Worm (Caenorhabditis elegans): ENCODE measurements around the gene dnpp-1.

DNA sequence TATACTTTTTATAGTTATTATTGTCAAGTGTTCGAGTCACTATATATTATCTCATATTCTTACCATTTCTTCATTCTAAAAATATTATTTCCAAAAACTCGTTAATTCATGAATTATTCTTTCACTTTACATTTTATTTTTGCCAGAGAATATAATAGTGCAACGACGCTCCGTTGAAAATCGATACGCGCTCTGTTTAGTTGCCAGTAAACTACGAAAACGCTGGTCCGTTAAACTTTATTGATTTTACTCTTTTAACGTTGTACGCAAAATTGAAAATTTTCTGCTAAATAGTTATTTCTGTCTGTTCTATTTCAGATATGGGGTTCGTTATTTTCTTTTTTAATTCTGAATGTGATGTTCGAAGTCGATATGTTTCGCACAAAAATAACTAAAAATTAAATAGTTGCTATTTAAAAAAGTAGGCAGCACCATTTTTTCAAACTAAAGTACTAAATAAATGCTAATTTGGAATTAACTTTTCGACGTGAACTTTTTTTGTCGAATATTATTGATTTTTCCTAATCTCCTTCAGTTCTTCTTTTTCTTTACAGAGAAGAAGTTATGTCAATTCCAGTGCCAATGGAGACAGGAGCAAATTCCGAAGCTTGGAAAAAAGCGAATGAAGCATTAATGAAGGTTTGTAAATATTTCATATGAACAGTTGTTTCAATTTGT, 15.8 kb upstream of the dnpp-1 start, which contains the start of gene hpo-10:
- TF ChIP-seq tra-4 (tag; optimal IDR thresholded peaks at IDR 0.05): no peak
- no peak for TF ChIP-seq ama-1 (optimal IDR thresholded peaks at IDR 0.05)
- no peak for TF ChIP-seq hmbx-1 (tag; optimal IDR thresholded peaks at IDR 0.05)
- TF ChIP-seq ceh-13 (GFP tag; optimal IDR thresholded peaks at IDR 0.05): no peak
- no peak for TF ChIP-seq hnd-1 (tag; optimal IDR thresholded peaks at IDR 0.05)
- TF ChIP-seq ets-7 (tag; optimal IDR thresholded peaks at IDR 0.05): no peak
- no peak for TF ChIP-seq B0310.2 (tag; optimal IDR thresholded peaks at IDR 0.05)
- TF ChIP-seq sea-1 (GFP tag; conservative IDR thresholded peaks at IDR 0.05): no peak
- no peak for TF ChIP-seq ceh-36 (tag; optimal IDR thresholded peaks at IDR 0.05)

Data from whole organism, early embryonic.